Worm (Caenorhabditis elegans) whole organism, L3 larva: ENCODE data around the gene K01A11.1.

Experiments
- ceh-82 ChIP-seq: fragments of 150-350 bp; optimal IDR thresholded peaks from 2 replicates; lab custom pipeline; 2014; ENCODE audit warnings: missing biosample characterization, missing genetic modification characterization
- eor-1 ChIP-seq, 2 experiments: fragments of 150-350 bp; optimal IDR thresholded peaks; 2 replicates each; lab custom pipeline; 2014 to 2018; ENCODE audit warnings: missing biosample characterization in 2 of 2, missing genetic modification characterization in 2 of 2
- fkh-10 ChIP-seq: sonication (generic microtip); optimal IDR thresholded peaks from 2 replicates; lab custom pipeline; 2017; ENCODE audit warnings: missing biosample characterization, missing genetic modification reagents, missing genetic modification characterization
- lin-39 ChIP-seq: fragments of 150-350 bp; optimal IDR thresholded peaks from 2 replicates; lab custom pipeline; 2018; ENCODE audit warnings: missing biosample characterization, missing genetic modification reagents, missing genetic modification characterization
- nhr-23 ChIP-seq: fragments of 150-350 bp; optimal IDR thresholded peaks from 2 replicates; lab custom pipeline; 2014; ENCODE audit warnings: missing biosample characterization, missing genetic modification reagents, missing genetic modification characterization
- nhr-28 ChIP-seq: fragments of 150-350 bp; optimal IDR thresholded peaks from 2 replicates; lab custom pipeline; 2014; ENCODE audit warnings: missing biosample characterization, missing genetic modification characterization
- nhr-77 ChIP-seq: fragments of 150-350 bp; optimal IDR thresholded peaks from 2 replicates; lab custom pipeline; 2014; ENCODE audit warnings: missing biosample characterization, missing genetic modification characterization
- pha-4 ChIP-seq: fragments of 150-350 bp; optimal IDR thresholded peaks from 2 replicates; lab custom pipeline; 2014; ENCODE audit warnings: missing biosample characterization, missing genetic modification reagents, missing genetic modification characterization
- pqm-1 ChIP-seq: fragments of 150-350 bp; optimal IDR thresholded peaks from 2 replicates; lab custom pipeline; 2017; ENCODE audit warnings: missing biosample characterization, missing genetic modification characterization, inconsistent platforms
- skn-1 ChIP-seq: fragments of 150-350 bp; optimal IDR thresholded peaks from 2 replicates; lab custom pipeline; 2014; ENCODE audit warnings: missing biosample characterization, missing genetic modification characterization
- snpc-4 ChIP-seq: fragments of 150-350 bp; optimal IDR thresholded peaks from 2 replicates; lab custom pipeline; 2014; ENCODE audit warnings: missing biosample characterization, missing genetic modification characterization
- tbx-2 ChIP-seq: sonication (generic microtip); optimal IDR thresholded peaks from 2 replicates; lab custom pipeline; 2016; ENCODE audit warnings: mild to moderate bottlenecking, missing genetic modification characterization, missing compliant biosample characterization
- unc-39 ChIP-seq: sonication (generic microtip); optimal IDR thresholded peaks from 4 replicates; lab custom pipeline; 2017; ENCODE audit warnings: missing biosample characterization, missing genetic modification characterization
- zag-1 ChIP-seq: fragments of 150-350 bp; optimal IDR thresholded peaks from 2 replicates; lab custom pipeline; 2014; ENCODE audit warnings: missing biosample characterization, missing genetic modification characterization

ce11 chrIII:3475497-3475896 lies 44.2 kb upstream of the K01A11.1 start, which contains the start of gene C34C12.9:
- TF ChIP-seq ceh-82 (no peak), snpc-4 (tag; lab: Kevin White, UChicago) (no peak), lin-39 (no peak), unc-39 (tag; lab: Kevin White, UChicago) (no peak), pqm-1 (tag; lab: Kevin White, UChicago) (no peak), skn-1 (tag; lab: Kevin White, UChicago) (no peak), tbx-2 (tag; lab: Kevin White, UChicago) (no peak), nhr-23 (tag; lab: Kevin White, UChicago) (no peak), eor-1 (tag; optimal IDR thresholded peaks at IDR 0.05; lab: Kevin White, UChicago) (no peak), zag-1 (tag; lab: Kevin White, UChicago) (no peak), fkh-10 (GFP tag; lab: Kevin White, UChicago) (no peak), nhr-77 (tag; lab: Kevin White, UChicago) (no peak), nhr-28 (tag; lab: Kevin White, UChicago) (no peak), pha-4 (tag; lab: Kevin White, UChicago) (no peak)
